Fruit fly (Drosophila melanogaster): ENCODE results near the gene CG15386.

Gene CG15386

dm6 chr2L:2254950-2255349 lies 37.9 kb upstream of the CG15386 start, which contains the start of gene Send1:
TSS of gene Send1 (minus strand) at chr2L:2255050.
- TF ChIP-seq cas (GFP tag; IDR thresholded peaks at IDR 0.05) (no peak), repo (GFP tag; optimal IDR thresholded peaks at IDR 0.05) (no peak), hth (optimal IDR thresholded peaks at IDR 0.05) (no peak)

DNA sequence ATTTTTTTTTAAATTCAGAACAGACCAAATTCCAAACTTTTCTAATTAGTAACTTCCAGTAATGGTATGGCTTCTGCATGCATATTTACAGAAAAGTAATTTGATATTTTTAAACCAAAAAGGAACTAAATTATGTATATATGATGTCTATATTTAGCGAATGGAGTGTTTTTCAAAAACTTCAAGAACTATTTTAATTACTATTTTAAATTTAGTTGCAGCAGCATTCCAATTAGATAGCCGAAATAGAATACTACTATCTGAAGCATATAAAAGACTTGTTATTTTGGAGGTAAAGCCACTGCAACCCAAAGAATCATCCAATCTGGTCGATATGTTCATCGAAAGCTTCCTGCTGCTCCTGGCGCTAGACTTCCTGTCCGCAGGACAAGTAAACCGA lies 35.7 kb upstream of the CG15386 start, which contains the start of gene CG17234:
Gene CG17234, plus strand, starts transcription at position 301 of the 400 bp plus-strand sequence.
- TF ChIP-seq E2f1 (GFP tag; IDR thresholded peaks at IDR 0.05) (no peak), gcm2 (GFP tag; optimal IDR thresholded peaks at IDR 0.05) (no peak), CG12236 (GFP tag; optimal IDR thresholded peaks at IDR 0.05) (no peak), Deaf1 (tag; optimal IDR thresholded peaks at IDR 0.05) (no peak), Sry-β (GFP tag; optimal IDR thresholded peaks at IDR 0.05) (no peak), Xbp1 (GFP tag; optimal IDR thresholded peaks at IDR 0.05) (no peak), CG1024 (GFP tag; IDR thresholded peaks at IDR 0.05) (no peak), tin (GFP tag; optimal IDR thresholded peaks at IDR 0.05) (no peak), croc (GFP tag; conservative IDR thresholded peaks at IDR 0.05) (no peak)

DNA sequence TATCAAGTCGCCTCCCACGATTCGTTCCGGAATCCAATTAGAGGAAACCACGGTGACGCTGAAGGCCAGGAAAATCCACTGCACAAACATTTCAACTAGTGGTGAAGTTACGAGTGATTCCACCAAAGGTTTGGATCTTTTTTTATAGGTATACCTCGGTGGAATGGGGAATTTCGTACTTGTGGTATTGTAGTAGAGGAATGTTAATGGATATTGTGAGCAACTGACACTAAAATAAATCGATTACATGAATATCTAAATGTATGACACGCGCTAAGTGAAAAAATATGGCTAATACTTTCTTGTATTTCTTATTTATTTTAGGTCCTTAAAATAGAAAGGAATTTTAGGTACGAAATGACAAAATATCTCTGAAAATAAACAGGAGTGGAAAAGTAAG lies 35.2 kb upstream of the CG15386 start, which contains the start of gene CG17239:
Gene CG17239, minus strand, starts transcription at position 101 of the 400 bp plus-strand sequence.
- TF ChIP-seq Neu2 (GFP tag; optimal IDR thresholded peaks at IDR 0.05; ENCODE audit: borderline replicate concordance) = no peak
- no peak for TF ChIP-seq CG9876 (GFP tag; optimal IDR thresholded peaks at IDR 0.05)
- no peak for TF ChIP-seq CG14014 (GFP tag; IDR thresholded peaks at IDR 0.05)
- TF ChIP-seq CG32532 (GFP tag; IDR thresholded peaks at IDR 0.05) = no peak
- TF ChIP-seq caup (GFP tag; optimal IDR thresholded peaks at IDR 0.05; ENCODE audit: severe bottlenecking) = no peak
- TF ChIP-seq Jarid2 (GFP tag; optimal IDR thresholded peaks at IDR 0.05) = no peak
- no peak for TF ChIP-seq ind (GFP tag; optimal IDR thresholded peaks at IDR 0.05)
- TF ChIP-seq NC2α (GFP tag; optimal IDR thresholded peaks at IDR 0.05) = no peak
- TF ChIP-seq CG10431 (GFP tag; optimal IDR thresholded peaks at IDR 0.05) = no peak
- TF ChIP-seq H15 (GFP tag; IDR thresholded peaks at IDR 0.05) = no peak
- TF ChIP-seq dmrt11E (tag; optimal IDR thresholded peaks at IDR 0.05) = no peak
- TF ChIP-seq CG9215 (GFP tag; IDR thresholded peaks at IDR 0.05) = no peak
- no peak for TF ChIP-seq CG16815 (GFP tag; optimal IDR thresholded peaks at IDR 0.05)
- TF ChIP-seq zen2 (GFP tag; IDR thresholded peaks at IDR 0.05; ENCODE audit: partially characterized antibody) = no peak
- TF ChIP-seq sr (GFP tag; IDR thresholded peaks at IDR 0.05) = no peak

DNA sequence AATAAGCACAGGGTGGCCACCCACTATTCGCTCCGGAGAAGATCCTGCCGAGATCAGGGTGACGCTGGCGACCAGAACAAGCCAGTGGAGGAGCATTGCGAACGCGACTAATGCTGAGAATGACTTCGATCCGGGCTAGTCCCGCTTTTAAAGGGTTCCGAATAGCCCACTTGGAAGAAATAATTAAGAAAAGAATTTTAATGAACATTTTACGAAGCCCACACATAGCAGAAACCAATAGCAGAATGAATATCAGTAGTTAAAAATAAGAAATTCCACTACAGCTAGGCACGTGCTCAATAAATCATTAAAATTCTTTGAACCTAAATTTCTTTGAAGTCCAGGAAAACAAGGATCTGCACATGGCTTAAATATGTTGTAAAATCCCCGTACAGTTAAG lies 34.1 kb upstream of the CG15386 start, which contains the start of gene Ser12:
Gene Ser12, minus strand, starts transcription at position 101 of the 400 bp plus-strand sequence.
- TF ChIP-seq Dip2 (GFP tag; IDR thresholded peaks at IDR 0.05) (no peak), Dad (GFP tag; optimal IDR thresholded peaks at IDR 0.05) (no peak), br (optimal IDR thresholded peaks at IDR 0.05) (no peak), CG7987 (GFP tag; optimal IDR thresholded peaks at IDR 0.05) (no peak), ac (GFP tag; optimal IDR thresholded peaks at IDR 0.05) (no peak), dysf (GFP tag; IDR thresholded peaks at IDR 0.05) (no peak), Hr3 (GFP tag; optimal IDR thresholded peaks at IDR 0.05) (no peak), CG5953 (GFP tag; IDR thresholded peaks at IDR 0.05) (no peak), CG4328 (GFP tag; optimal IDR thresholded peaks at IDR 0.05) (no peak), CG1792 (GFP tag; optimal IDR thresholded peaks at IDR 0.05) (no peak)

DNA sequence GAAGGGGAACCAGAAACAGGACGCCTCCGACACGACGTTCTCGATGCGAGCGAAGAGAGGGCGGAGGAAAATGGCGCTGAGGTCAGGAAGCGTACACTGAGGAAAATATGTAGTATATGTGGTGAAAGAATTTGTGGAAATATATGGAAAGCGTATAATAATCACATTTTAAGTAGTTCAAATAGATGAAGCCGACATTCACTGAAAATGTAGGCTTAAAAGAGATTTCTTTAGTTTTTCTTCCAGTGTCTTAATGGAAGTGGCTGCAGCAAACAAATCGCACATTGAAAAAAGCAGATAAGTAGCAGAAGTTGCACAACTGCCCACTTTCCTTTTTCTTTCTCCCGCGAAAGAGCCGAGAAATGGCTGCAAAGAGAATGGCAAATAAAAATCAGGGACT lies 32.5 kb upstream of the CG15386 start:
- TF ChIP-seq CG1603 (tag; optimal IDR thresholded peaks at IDR 0.05) (peak; percentile 16), nerfin-2 (GFP tag; IDR thresholded peaks at IDR 0.05; ENCODE audit: partially characterized antibody) (no peak), CG2889 (GFP tag; IDR thresholded peaks at IDR 0.05) (no peak), p53 (GFP tag; optimal IDR thresholded peaks at IDR 0.05) (no peak), Gug (GFP tag; IDR thresholded peaks at IDR 0.05) (no peak), dysf (GFP tag; IDR thresholded peaks at IDR 0.05) (0 out of 3 replicates have a peak, but pooled peaks have one; percentile 31), CG2875 (GFP tag; optimal IDR thresholded peaks at IDR 0.05) (no peak), gce (GFP tag; IDR thresholded peaks at IDR 0.05) (0 out of 3 replicates have a peak, but pooled peaks have one; percentile 7), prd (optimal IDR thresholded peaks at IDR 0.05) (no peak), prd (GFP tag; IDR thresholded peaks at IDR 0.05) (peak; percentile 65; the same call in 2 of the 3 replicates), row (GFP tag; IDR thresholded peaks at IDR 0.05) (peak; percentile 32; the same call in 2 of the 3 replicates), pros (GFP tag; optimal IDR thresholded peaks at IDR 0.05) (no peak)

All from whole organism, embryonic.